Worm (Caenorhabditis elegans) whole organism, mixed stage, embryonic: ENCODE measurements around the gene srx-8.

Experiments
- bed-3 ChIP-seq: fragments of 200-800 bp; sonication (Bioruptor generic); optimal IDR thresholded peaks from 3 replicates; lab custom pipeline; 2018; ENCODE audit warnings: mild to moderate bottlenecking, missing genetic modification characterization, moderate library complexity, missing compliant biosample characterization
- ceh-83 ChIP-seq: fragments of 200-800 bp; sonication (Bioruptor generic); optimal IDR thresholded peaks from 2 replicates; lab custom pipeline; 2018; ENCODE audit warnings: mild to moderate bottlenecking, missing genetic modification characterization, missing compliant biosample characterization
- cnd-1 ChIP-seq: fragments of 200-800 bp; sonication (Bioruptor generic); optimal IDR thresholded peaks from 2 replicates; lab custom pipeline; 2018; ENCODE audit warnings: mild to moderate bottlenecking, missing genetic modification characterization, missing compliant biosample characterization
- drap-1 ChIP-seq: fragments of 200-800 bp; sonication (Bioruptor generic); optimal IDR thresholded peaks from 3 replicates; lab custom pipeline; 2018; ENCODE audit warnings: mild to moderate bottlenecking, missing genetic modification characterization, missing compliant biosample characterization
- elt-1 ChIP-seq: sonication (generic microtip); optimal IDR thresholded peaks from 2 replicates; lab custom pipeline; 2017; ENCODE audit warnings: missing genetic modification characterization, mild to moderate bottlenecking, missing compliant biosample characterization, antibody characterized with exemption, moderate library complexity, borderline replicate concordance; ENCODE audit not compliant: insufficient read depth
- elt-3 ChIP-seq: fragments of 150-350 bp; optimal IDR thresholded peaks from 2 replicates; lab custom pipeline; 2014; ENCODE audit warnings: missing biosample characterization, missing genetic modification characterization
- lin-13 ChIP-seq: fragments of 150-350 bp; optimal IDR thresholded peaks from 2 replicates; lab custom pipeline; 2014; ENCODE audit warnings: missing biosample characterization, missing genetic modification characterization
- mab-5 ChIP-seq: fragments of 150-350 bp; optimal IDR thresholded peaks from 2 replicates; lab custom pipeline; 2014; ENCODE audit warnings: missing biosample characterization, missing genetic modification characterization
- nhr-237 ChIP-seq: fragments of 150-350 bp; optimal IDR thresholded peaks from 2 replicates; lab custom pipeline; 2014; ENCODE audit warnings: missing biosample characterization, missing genetic modification characterization
- snpc-4 ChIP-seq: fragments of 150-350 bp; optimal IDR thresholded peaks from 2 replicates; lab custom pipeline; 2014; ENCODE audit warnings: missing biosample characterization, missing genetic modification characterization
- unc-62 ChIP-seq: fragments of 150-350 bp; optimal IDR thresholded peaks from 2 replicates; lab custom pipeline; 2014; ENCODE audit warnings: missing biosample characterization, missing genetic modification reagents, missing genetic modification characterization

DNA sequence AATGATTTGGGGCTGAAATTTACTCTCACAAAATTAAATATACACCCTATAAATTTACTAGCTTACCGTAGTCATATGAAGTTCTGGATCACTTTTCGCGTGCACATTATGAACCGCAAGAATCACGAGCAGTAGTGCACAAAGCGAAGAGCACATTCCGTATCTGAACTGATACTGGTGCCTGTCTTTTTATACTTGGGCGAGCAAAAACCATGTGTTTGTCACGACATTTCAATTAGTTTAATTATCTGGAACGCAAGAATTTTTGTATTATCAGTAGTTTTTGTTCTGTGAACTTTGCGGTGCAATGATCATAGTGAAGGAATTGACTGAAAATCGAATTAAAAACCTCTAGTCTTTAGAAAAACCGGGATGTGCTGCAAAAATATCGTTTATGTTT lies 31.9 kb downstream of the srx-8 start, which contains the start of gene lipl-3:
- TF ChIP-seq elt-3 (no peak), nhr-237 (tag; lab: Kevin White, UChicago) (no peak), unc-62 (GFP tag; lab: Kevin White, UChicago) (no peak), elt-1 (tag; lab: Kevin White, UChicago) (no peak), snpc-4 (no peak), cnd-1 (no peak), lin-13 (tag; lab: Kevin White, UChicago) (no peak), ceh-83 (GFP tag; lab: Kevin White, UChicago) (no peak), mab-5 (tag; lab: Kevin White, UChicago) (no peak), bed-3 (GFP tag; lab: Kevin White, UChicago) (no peak), drap-1 (GFP tag; lab: Kevin White, UChicago) (no peak)
